Fruit fly (Drosophila melanogaster): ENCODE data around the gene CG11247.

dm6 chr3L:21740209-21740608 is 11.6 kb upstream of the CG11247 start, which contains the start of gene CG14566:
- no peak for TF ChIP-seq kay (GFP tag; optimal IDR thresholded peaks at IDR 0.05)
- TF ChIP-seq CG6689 (GFP tag; IDR thresholded peaks at IDR 0.05), result no peak
- TF ChIP-seq Ada2b (GFP tag; IDR thresholded peaks at IDR 0.05), result no peak
- TF ChIP-seq CG9876 (GFP tag; optimal IDR thresholded peaks at IDR 0.05), result no peak
- TF ChIP-seq ro (GFP tag; IDR thresholded peaks at IDR 0.05), result no peak
- TF ChIP-seq Nf-YB (GFP tag; optimal IDR thresholded peaks at IDR 0.05), result no peak
- TF ChIP-seq Asciz (GFP tag; optimal IDR thresholded peaks at IDR 0.05), result no peak
- no peak for TF ChIP-seq CG8089 (GFP tag; optimal IDR thresholded peaks at IDR 0.05)
- TF ChIP-seq TFAM (GFP tag; optimal IDR thresholded peaks at IDR 0.05), result no peak
- no peak for TF ChIP-seq slp2 (GFP tag; optimal IDR thresholded peaks at IDR 0.05)
- no peak for TF ChIP-seq ftz-f1 (GFP tag; optimal IDR thresholded peaks at IDR 0.05)
- no peak for TF ChIP-seq CG31388 (GFP tag; optimal IDR thresholded peaks at IDR 0.05)
